Worm (Caenorhabditis elegans): ENCODE measurements around the gene dsh-1.

ce11 chrII:5222830-5223229 is 2.4 kb downstream of the dsh-1 start:
- TF ChIP-seq pha-4 (GFP tag; IDR thresholded peaks at IDR 0.05) = no peak
- no peak for TF ChIP-seq pha-4 (tag; optimal IDR thresholded peaks at IDR 0.05)
- no peak for TF ChIP-seq ama-1 (optimal IDR thresholded peaks at IDR 0.05)
- TF ChIP-seq egl-27 (tag; optimal IDR thresholded peaks at IDR 0.05) = no peak
- TF ChIP-seq lin-15B (tag; optimal IDR thresholded peaks at IDR 0.05) = no peak
- no peak for TF ChIP-seq lsy-2 (tag; optimal IDR thresholded peaks at IDR 0.05)
- no peak for TF ChIP-seq ctbp-1 (GFP tag; IDR thresholded peaks at IDR 0.05)
- no peak for TF ChIP-seq snpc-4 (tag; optimal IDR thresholded peaks at IDR 0.05)
- no peak for TF ChIP-seq nhr-77 (tag; optimal IDR thresholded peaks at IDR 0.05)

Measured in whole organism, L4 larva.